Fruit fly (Drosophila melanogaster) whole organism, prepupa: Measurements from ENCODE around the gene CG43338.

Experiments used
- Blimp-1 ChIP-seq: fragments of 200-800 bp; sonication (Bioruptor generic); optimal IDR thresholded peaks from 3 replicates; lab custom pipeline; 2017; ENCODE audit warnings: missing biosample characterization, missing genetic modification characterization, mild to moderate bottlenecking, moderate library complexity, missing genetic modification reagents
- CG10631 ChIP-seq: fragments of 200-800 bp; sonication (Bioruptor generic); optimal IDR thresholded peaks from 2 replicates; lab custom pipeline; 2016; ENCODE audit warnings: missing biosample characterization, missing genetic modification characterization
- CG10669 ChIP-seq: fragments of 200-800 bp; sonication (Bioruptor generic); optimal IDR thresholded peaks from 3 replicates; lab custom pipeline; 2018; ENCODE audit warnings: missing biosample characterization, mild to moderate bottlenecking, missing genetic modification characterization, moderate library complexity
- CG11294 ChIP-seq: fragments of 200-800 bp; sonication (Bioruptor generic); IDR thresholded peaks from 2 replicates; pipeline ENCODE4 v1.3.6; 2022; ENCODE audit warnings: missing biosample characterization, missing genetic modification characterization
- CG11762 ChIP-seq: fragments of 200-800 bp; sonication (Bioruptor generic); optimal IDR thresholded peaks from 3 replicates; lab custom pipeline; 2016; ENCODE audit warnings: missing biosample characterization, missing genetic modification characterization; ENCODE audit not compliant: insufficient read depth
- CG11902 ChIP-seq: fragments of 200-800 bp; sonication (Bioruptor generic); optimal IDR thresholded peaks from 3 replicates; lab custom pipeline; 2016; ENCODE audit warnings: missing biosample characterization, missing genetic modification characterization
- CG15336 ChIP-seq: fragments of 200-800 bp; sonication (Bioruptor generic); IDR thresholded peaks from 2 replicates; pipeline ENCODE4 v1.3.6; 2022; ENCODE audit warnings: missing biosample characterization, missing genetic modification characterization
- CG1621 ChIP-seq: fragments of 200-800 bp; sonication (Bioruptor generic); optimal IDR thresholded peaks from 3 replicates; lab custom pipeline; 2018; ENCODE audit warnings: missing biosample characterization, mild to moderate bottlenecking, missing genetic modification characterization
- CG16779 ChIP-seq: fragments of 200-800 bp; sonication (Bioruptor generic); optimal IDR thresholded peaks from 3 replicates; lab custom pipeline; 2017; ENCODE audit warnings: missing biosample characterization, mild to moderate bottlenecking, missing genetic modification characterization
- CG31627 ChIP-seq: fragments of 200-800 bp; sonication (Bioruptor generic); optimal IDR thresholded peaks from 3 replicates; lab custom pipeline; 2016; ENCODE audit warnings: missing biosample characterization, missing genetic modification characterization
- CG32006 ChIP-seq: fragments of 200-800 bp; sonication (Bioruptor generic); optimal IDR thresholded peaks from 3 replicates; lab custom pipeline; 2017; ENCODE audit warnings: missing biosample characterization, mild to moderate bottlenecking, missing genetic modification characterization
- CG34406 ChIP-seq: fragments of 200-800 bp; sonication (Bioruptor generic); optimal IDR thresholded peaks from 3 replicates; lab custom pipeline; 2016; ENCODE audit warnings: missing biosample characterization, missing genetic modification characterization
- CG3919 ChIP-seq: fragments of 200-800 bp; sonication (Bioruptor generic); optimal IDR thresholded peaks from 3 replicates; lab custom pipeline; 2016; ENCODE audit warnings: missing biosample characterization, missing genetic modification characterization
- CG4318 ChIP-seq: fragments of 200-800 bp; sonication (Bioruptor generic); optimal IDR thresholded peaks from 3 replicates; lab custom pipeline; 2017; ENCODE audit warnings: missing biosample characterization, mild to moderate bottlenecking, missing genetic modification characterization
- CG6163 ChIP-seq: fragments of 200-800 bp; sonication (Bioruptor generic); IDR thresholded peaks from 3 replicates; pipeline ENCODE4 v1.3.6; 2022; ENCODE audit warnings: missing biosample characterization, missing genetic modification characterization
- CG6276 ChIP-seq: fragments of 200-800 bp; sonication (Bioruptor generic); optimal IDR thresholded peaks from 2 replicates; lab custom pipeline; 2017; ENCODE audit warnings: missing biosample characterization, mild to moderate bottlenecking, missing genetic modification characterization
- CG6808 ChIP-seq: fragments of 200-800 bp; sonication (Bioruptor generic); optimal IDR thresholded peaks from 3 replicates; lab custom pipeline; 2017; ENCODE audit warnings: missing biosample characterization, missing genetic modification characterization, mild to moderate bottlenecking, moderate library complexity, missing genetic modification reagents
- CG6854 ChIP-seq: fragments of 200-800 bp; sonication (Bioruptor generic); optimal IDR thresholded peaks from 2 replicates; lab custom pipeline; 2017; ENCODE audit warnings: missing biosample characterization, mild to moderate bottlenecking, missing genetic modification characterization
- CG8119 ChIP-seq: fragments of 200-800 bp; sonication (Bioruptor generic); IDR thresholded peaks from 3 replicates; pipeline ENCODE4 v1.3.6; 2022; ENCODE audit warnings: missing biosample characterization, missing genetic modification characterization
- CG8319 ChIP-seq: fragments of 200-800 bp; sonication (Bioruptor generic); optimal IDR thresholded peaks from 3 replicates; lab custom pipeline; 2016; ENCODE audit warnings: missing biosample characterization, missing genetic modification characterization
- CG9139 ChIP-seq: fragments of 200-800 bp; sonication (Bioruptor generic); optimal IDR thresholded peaks from 3 replicates; lab custom pipeline; 2017; ENCODE audit warnings: missing biosample characterization, mild to moderate bottlenecking, missing genetic modification characterization
- Eip78C ChIP-seq: fragments of 200-800 bp; sonication (Bioruptor generic); peaks from one replicate; lab custom pipeline; 2016; ENCODE audit warnings: missing biosample characterization, missing genetic modification characterization
- Eip93F ChIP-seq: fragments of 200-800 bp; sonication (Bioruptor generic); optimal IDR thresholded peaks from 2 replicates; lab custom pipeline; 2016; ENCODE audit warnings: missing biosample characterization, mild to moderate bottlenecking, missing genetic modification characterization
- Ets96B ChIP-seq: fragments of 200-800 bp; optimal IDR thresholded peaks from 2 replicates; lab custom pipeline; 2019; ENCODE audit warnings: missing biosample characterization, mild to moderate bottlenecking, missing genetic modification characterization, moderate library complexity
- Gug ChIP-seq: fragments of 200-800 bp; sonication (Bioruptor generic); IDR thresholded peaks from 2 replicates; pipeline ENCODE4 v1.3.6; 2022; ENCODE audit warnings: missing biosample characterization, missing genetic modification characterization
- Hr38 ChIP-seq: sonication (Bioruptor generic); optimal IDR thresholded peaks from 2 replicates; lab custom pipeline; 2016; ENCODE audit warnings: missing biosample characterization, missing genetic modification characterization
- Hr4 ChIP-seq: fragments of 200-800 bp; sonication (Bioruptor generic); optimal IDR thresholded peaks from 3 replicates; lab custom pipeline; 2016; ENCODE audit warnings: missing biosample characterization, missing genetic modification characterization
- Lpt ChIP-seq: fragments of 200-800 bp; sonication (Bioruptor generic); optimal IDR thresholded peaks from 3 replicates; lab custom pipeline; 2016; ENCODE audit warnings: missing biosample characterization, missing genetic modification characterization
- Met ChIP-seq: fragments of 200-800 bp; sonication (Bioruptor generic); optimal IDR thresholded peaks from 3 replicates; lab custom pipeline; 2016; ENCODE audit warnings: missing biosample characterization, missing genetic modification characterization
- OdsH ChIP-seq: fragments of 200-800 bp; sonication (Bioruptor generic); optimal IDR thresholded peaks from 3 replicates; lab custom pipeline; 2016; ENCODE audit warnings: missing biosample characterization, missing genetic modification characterization
- Smox ChIP-seq: fragments of 200-800 bp; sonication (Bioruptor generic); optimal IDR thresholded peaks from 3 replicates; lab custom pipeline; 2016; ENCODE audit warnings: missing biosample characterization, missing genetic modification characterization
- Sox14 ChIP-seq: fragments of 200-800 bp; sonication (Bioruptor generic); optimal IDR thresholded peaks from 3 replicates; lab custom pipeline; 2016; ENCODE audit warnings: missing biosample characterization, missing genetic modification characterization
- achi ChIP-seq: fragments of 200-800 bp; sonication (Bioruptor generic); optimal IDR thresholded peaks from 3 replicates; lab custom pipeline; 2016; ENCODE audit warnings: missing biosample characterization, missing genetic modification characterization
- acj6 ChIP-seq: fragments of 200-800 bp; sonication (Bioruptor generic); optimal IDR thresholded peaks from 3 replicates; lab custom pipeline; 2016; ENCODE audit warnings: missing biosample characterization, missing genetic modification characterization
- cyc ChIP-seq: fragments of 200-800 bp; sonication (Bioruptor generic); optimal IDR thresholded peaks from 3 replicates; lab custom pipeline; 2016; ENCODE audit warnings: missing biosample characterization, missing genetic modification characterization
- dac ChIP-seq: fragments of 200-800 bp; sonication (Bioruptor generic); optimal IDR thresholded peaks from 2 replicates; lab custom pipeline; 2017; ENCODE audit warnings: missing biosample characterization, mild to moderate bottlenecking, missing genetic modification characterization
- eg ChIP-seq: fragments of 200-800 bp; sonication (Bioruptor generic); IDR thresholded peaks from 3 replicates; pipeline ENCODE4 v1.3.6; 2022; ENCODE audit warnings: missing biosample characterization, missing genetic modification characterization
- esn ChIP-seq: fragments of 200-800 bp; sonication (Bioruptor generic); optimal IDR thresholded peaks from 2 replicates; lab custom pipeline; 2016; ENCODE audit warnings: missing biosample characterization, mild to moderate bottlenecking, missing genetic modification characterization, moderate library complexity
- fkh ChIP-seq: fragments of 200-800 bp; sonication (Bioruptor generic); optimal IDR thresholded peaks from 3 replicates; lab custom pipeline; 2017; ENCODE audit warnings: missing biosample characterization, mild to moderate bottlenecking, missing genetic modification characterization, moderate library complexity
- lz ChIP-seq: fragments of 200-800 bp; sonication (Bioruptor generic); optimal IDR thresholded peaks from 3 replicates; lab custom pipeline; 2016; ENCODE audit warnings: missing biosample characterization, missing genetic modification characterization
- net ChIP-seq: fragments of 200-800 bp; sonication (Bioruptor generic); optimal IDR thresholded peaks from 3 replicates; lab custom pipeline; 2016; ENCODE audit warnings: missing biosample characterization, missing genetic modification characterization
- pdm3 ChIP-seq: fragments of 200-800 bp; sonication (Bioruptor generic); optimal IDR thresholded peaks from 3 replicates; lab custom pipeline; 2016; ENCODE audit warnings: missing biosample characterization, missing genetic modification characterization
- salr ChIP-seq, 2 experiments: fragments of 200-800 bp; sonication (Bioruptor generic); optimal IDR thresholded peaks; 3 replicates each; lab custom pipeline; 2016 to 2018; ENCODE audit warnings: missing biosample characterization in 2 of 2, missing genetic modification characterization in 2 of 2, mild to moderate bottlenecking in 1 of 2
- svp ChIP-seq: fragments of 200-800 bp; sonication (Bioruptor generic); peaks from one replicate; lab custom pipeline; 2016; ENCODE audit warnings: missing biosample characterization, missing genetic modification characterization
- topi ChIP-seq: fragments of 200-800 bp; sonication (Bioruptor generic); optimal IDR thresholded peaks from 3 replicates; lab custom pipeline; 2016; ENCODE audit warnings: missing biosample characterization, missing genetic modification characterization
- vri ChIP-seq: fragments of 200-800 bp; sonication (Bioruptor generic); optimal IDR thresholded peaks from 3 replicates; lab custom pipeline; 2016; ENCODE audit warnings: missing biosample characterization, mild to moderate bottlenecking, missing genetic modification characterization

The CG43338 gene

DNA sequence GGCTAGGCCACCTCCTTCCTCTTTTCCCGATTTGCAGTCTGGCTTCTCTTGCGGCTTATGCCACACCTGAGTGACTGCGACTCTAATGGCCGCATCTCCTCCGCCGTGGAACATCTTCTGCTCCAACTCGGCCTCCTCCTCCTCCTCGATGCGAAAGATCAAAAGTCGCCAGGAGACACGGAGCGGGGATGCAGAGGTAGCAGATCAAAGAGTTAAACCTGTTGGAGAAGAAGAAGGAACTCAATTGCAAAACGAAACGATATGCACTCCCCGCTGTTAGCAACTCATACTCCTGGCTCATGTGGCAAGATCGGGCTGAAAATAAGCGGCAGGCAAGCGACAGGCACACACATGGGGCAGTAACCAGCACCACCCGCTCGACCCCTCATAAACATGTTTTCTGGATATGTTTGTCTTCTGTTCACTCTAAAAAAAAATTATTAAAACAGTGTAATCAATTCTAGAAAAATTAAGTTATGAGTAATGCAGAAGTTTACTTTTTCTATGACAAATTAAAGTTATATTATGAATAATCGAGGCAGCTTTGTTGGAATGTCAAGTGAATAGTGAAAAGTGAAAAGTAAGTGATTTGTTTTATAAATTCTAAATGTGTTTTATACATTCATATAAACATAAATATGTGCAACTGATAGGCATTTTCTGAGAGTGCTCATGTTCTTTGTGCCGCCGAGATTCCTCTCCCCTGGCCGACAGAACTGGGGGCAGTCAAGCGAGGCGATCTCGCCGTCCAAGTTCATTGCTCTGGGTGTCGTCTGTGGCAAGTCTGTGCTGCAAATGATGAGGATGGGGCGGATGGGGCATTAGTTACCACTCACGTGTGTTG, 6.1 kb downstream of the CG43338 start (continued):
- TF ChIP-seq CG3919 (peak; percentile 73), CG10669 (GFP tag; lab: Kevin White, UChicago) (peak; percentile 81), Lpt (GFP tag; lab: Kevin White, UChicago) (peak; percentile 76), CG6854 (GFP tag; lab: Kevin White, UChicago) (peak; percentile 13), Eip93F (GFP tag; lab: Kevin White, UChicago) (no peak), fkh (GFP tag; lab: Kevin White, UChicago) (no peak), topi (GFP tag; lab: Kevin White, UChicago) (peak; percentile 87), CG8119 (GFP tag; lab: Robert Waterston, UW) (peak; percentile 70), CG11902 (GFP tag; lab: Kevin White, UChicago) (no peak), Ets96B (tag; lab: Kevin White, UChicago) (peak; percentile 87), net (peak; percentile 72), cyc (peak; percentile 78), CG11294 (GFP tag; lab: Robert Waterston, UW) (no peak), CG34406 (peak; percentile 71), CG32006 (GFP tag; lab: Kevin White, UChicago) (peak; percentile 81), lz (peak; percentile 88), Blimp-1 (GFP tag; lab: Kevin White, UChicago) (peak; percentile 65), eg (GFP tag; lab: Robert Waterston, UW) (0 out of 3 replicates have a peak, but pooled peaks have one; percentile 6), salr (GFP tag; optimal IDR thresholded peaks at IDR 0.05; lab: Kevin White, UChicago) (peak; percentile 53 to 79), CG16779 (tag; lab: Kevin White, UChicago) (peak; percentile 50), achi (GFP tag; lab: Kevin White, UChicago) (peak; percentile 84)

DNA sequence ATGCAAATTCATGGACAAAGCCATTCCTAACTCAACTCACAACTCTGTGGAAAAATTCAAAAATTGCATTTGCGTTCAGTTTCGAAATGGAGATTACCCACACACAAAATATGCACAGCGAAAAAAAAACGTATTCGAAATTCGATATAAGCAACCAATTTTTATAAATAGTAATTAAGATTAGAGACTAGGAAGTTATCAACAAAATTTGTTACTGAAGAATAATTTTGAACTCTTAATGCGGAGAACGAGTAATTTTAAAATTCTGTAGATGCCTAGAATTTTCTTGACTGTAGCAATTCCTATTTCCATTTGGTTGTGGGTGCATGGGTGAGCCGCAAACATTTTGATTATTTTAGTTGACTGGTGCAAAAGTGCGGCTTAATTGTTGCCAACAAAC, 7.7 kb downstream of the CG43338 start:
- TF ChIP-seq CG11294 (GFP tag; lab: Robert Waterston, UW) (no peak), Eip78C (peak; percentile 74), Hr38 (GFP tag; lab: Kevin White, UChicago) (no peak), CG11762 (no peak), lz (peak; percentile 21), Lpt (GFP tag; lab: Kevin White, UChicago) (peak; percentile 25), pdm3 (GFP tag; lab: Kevin White, UChicago) (peak; percentile 22), Gug (GFP tag; lab: Robert Waterston, UW) (peak; percentile 23; the same call in 1 of the 2 replicates), CG1621 (no peak), CG6276 (GFP tag; lab: Kevin White, UChicago) (peak; percentile 22), Smox (GFP tag; lab: Kevin White, UChicago) (peak; percentile 14), CG6163 (peak; percentile 52; the same call in 2 of the 3 replicates), CG15336 (peak; percentile 52), CG6808 (GFP tag; lab: Kevin White, UChicago) (no peak), dac (no peak), topi (GFP tag; lab: Kevin White, UChicago) (peak; percentile 14), salr (GFP tag; optimal IDR thresholded peaks at IDR 0.05; lab: Kevin White, UChicago) (peak in 1 of 2 experiments; percentile 19), CG3919 (peak; percentile 18), acj6 (GFP tag; lab: Kevin White, UChicago) (peak; percentile 7), CG4318 (peak; percentile 15), CG32006 (GFP tag; lab: Kevin White, UChicago) (peak; percentile 44), Hr4 (peak; percentile 56), fkh (GFP tag; lab: Kevin White, UChicago) (no peak), CG31627 (GFP tag; lab: Kevin White, UChicago) (peak; percentile 34), CG8119 (GFP tag; lab: Robert Waterston, UW) (0 out of 3 replicates have a peak, but pooled peaks have one; percentile 20), svp (GFP tag; lab: Kevin White, UChicago) (peak; percentile 70), Met (peak; percentile 32), OdsH (peak; percentile 35), vri (GFP tag; lab: Kevin White, UChicago) (no peak), net (peak; percentile 24), CG10631 (GFP tag; lab: Kevin White, UChicago) (peak; percentile 26), CG8319 (GFP tag; lab: Kevin White, UChicago) (no peak), CG9139 (GFP tag; lab: Kevin White, UChicago) (no peak), eg (GFP tag; lab: Robert Waterston, UW) (peak; percentile 57), Sox14 (GFP tag; lab: Kevin White, UChicago) (peak; percentile 19), esn (GFP tag; lab: Kevin White, UChicago) (peak; percentile 39)
